Fruit fly (Drosophila melanogaster) whole organism, embryonic: ENCODE measurements around the gene CG7407.

Experiments used
- CG10431 ChIP-seq: fragments of 200-800 bp; sonication (Bioruptor generic); optimal IDR thresholded peaks from 3 replicates; lab custom pipeline; 2018; ENCODE audit warnings: missing biosample characterization, mild to moderate bottlenecking, missing genetic modification characterization
- CG11398 ChIP-seq: fragments of 200-800 bp; sonication (Bioruptor generic); optimal IDR thresholded peaks from 2 replicates; lab custom pipeline; 2016; ENCODE audit warnings: missing biosample characterization, missing genetic modification characterization
- CG11504 ChIP-seq: fragments of 200-800 bp; sonication (Bioruptor generic); optimal IDR thresholded peaks from 3 replicates; lab custom pipeline; 2019; ENCODE audit warnings: missing biosample characterization, mild to moderate bottlenecking, missing genetic modification characterization, moderate library complexity
- CG11723 ChIP-seq: fragments of 200-800 bp; sonication (Bioruptor generic); optimal IDR thresholded peaks from 2 replicates; lab custom pipeline; 2017; ENCODE audit warnings: missing biosample characterization, mild to moderate bottlenecking, missing genetic modification characterization
- CG12104 ChIP-seq: fragments of 200-800 bp; sonication (Bioruptor generic); optimal IDR thresholded peaks from 3 replicates; lab custom pipeline; 2016; ENCODE audit warnings: missing biosample characterization, missing genetic modification characterization
- CG12219 ChIP-seq: fragments of 200-800 bp; sonication (Bioruptor generic); optimal IDR thresholded peaks from 3 replicates; lab custom pipeline; 2018; ENCODE audit warnings: missing biosample characterization, mild to moderate bottlenecking, missing genetic modification characterization
- CG14710 ChIP-seq: fragments of 200-800 bp; sonication (Bioruptor generic); optimal IDR thresholded peaks from 3 replicates; lab custom pipeline; 2019; ENCODE audit warnings: missing biosample characterization, mild to moderate bottlenecking, missing genetic modification characterization, moderate library complexity
- CG14965 ChIP-seq: fragments of 200-800 bp; sonication (Bioruptor generic); optimal IDR thresholded peaks from 2 replicates; lab custom pipeline; 2016; ENCODE audit warnings: missing biosample characterization, missing genetic modification characterization, borderline replicate concordance
- CG17361 ChIP-seq: fragments of 200-800 bp; sonication (Bioruptor generic); IDR thresholded peaks from 3 replicates; pipeline ENCODE4 v1.3.6; 2022; ENCODE audit warnings: missing biosample characterization, missing genetic modification characterization
- CG17829 ChIP-seq: fragments of 200-800 bp; optimal IDR thresholded peaks from 2 replicates; lab custom pipeline; 2019; ENCODE audit warnings: missing biosample characterization, mild to moderate bottlenecking, missing genetic modification characterization, moderate library complexity
- CG17912 ChIP-seq: fragments of 200-800 bp; sonication (Bioruptor generic); optimal IDR thresholded peaks from 2 replicates; lab custom pipeline; 2018; ENCODE audit warnings: missing biosample characterization, mild to moderate bottlenecking, missing genetic modification characterization
- CG18764 ChIP-seq: fragments of 200-800 bp; sonication (Bioruptor generic); optimal IDR thresholded peaks from 3 replicates; lab custom pipeline; 2016; ENCODE audit warnings: missing biosample characterization, missing genetic modification characterization
- CG2120 ChIP-seq: fragments of 200-800 bp; sonication (Bioruptor generic); optimal IDR thresholded peaks from 3 replicates; lab custom pipeline; 2016; ENCODE audit warnings: missing biosample characterization, missing genetic modification characterization
- CG30403 ChIP-seq: fragments of 200-800 bp; sonication (Bioruptor generic); optimal IDR thresholded peaks from 3 replicates; lab custom pipeline; 2016; ENCODE audit warnings: missing biosample characterization, missing genetic modification characterization
- CG33213 ChIP-seq: fragments of 200-800 bp; sonication (Bioruptor generic); optimal IDR thresholded peaks from 3 replicates; lab custom pipeline; 2016; ENCODE audit warnings: missing biosample characterization, missing genetic modification characterization
- CG4328 ChIP-seq: fragments of 200-800 bp; sonication (Bioruptor generic); optimal IDR thresholded peaks from 3 replicates; lab custom pipeline; 2017; ENCODE audit warnings: missing biosample characterization, missing genetic modification reagents, missing genetic modification characterization
- CG4404 ChIP-seq: fragments of 200-800 bp; sonication (Bioruptor generic); IDR thresholded peaks from 2 replicates; pipeline ENCODE4 v1.3.6; 2022; ENCODE audit warnings: missing biosample characterization, missing genetic modification characterization
- CG6689 ChIP-seq: fragments of 200-800 bp; sonication (Bioruptor generic); IDR thresholded peaks from 2 replicates; pipeline ENCODE4 v1.3.6; 2022; ENCODE audit warnings: missing biosample characterization, missing genetic modification characterization
- CG8089 ChIP-seq: fragments of 200-800 bp; sonication (Bioruptor generic); optimal IDR thresholded peaks from 3 replicates; lab custom pipeline; 2016; ENCODE audit warnings: missing biosample characterization, missing genetic modification characterization
- CG9609 ChIP-seq: fragments of 200-800 bp; sonication (Bioruptor generic); optimal IDR thresholded peaks from 3 replicates; lab custom pipeline; 2016; ENCODE audit warnings: missing biosample characterization, missing genetic modification characterization
- CG9876 ChIP-seq: fragments of 200-800 bp; sonication (Bioruptor generic); optimal IDR thresholded peaks from 2 replicates; lab custom pipeline; 2016; ENCODE audit warnings: missing biosample characterization, missing genetic modification characterization
- D19A ChIP-seq: fragments of 200-800 bp; optimal IDR thresholded peaks from 3 replicates; lab custom pipeline; 2019; ENCODE audit warnings: missing biosample characterization, mild to moderate bottlenecking, missing genetic modification characterization, moderate library complexity
- Doc2 ChIP-seq: fragments of 200-800 bp; sonication (Bioruptor generic); IDR thresholded peaks from 2 replicates; pipeline ENCODE4 v1.3.6; 2022; ENCODE audit warnings: missing biosample characterization, missing genetic modification characterization
- Fer3 ChIP-seq: fragments of 200-800 bp; sonication (Bioruptor generic); optimal IDR thresholded peaks from 2 replicates; lab custom pipeline; 2018; ENCODE audit warnings: missing biosample characterization, mild to moderate bottlenecking, missing genetic modification characterization, moderate library complexity
- HLH3B ChIP-seq: fragments of 200-800 bp; sonication (Bioruptor generic); IDR thresholded peaks from 2 replicates; pipeline ENCODE4 v1.3.6; 2022; ENCODE audit warnings: missing biosample characterization, missing genetic modification characterization
- Hr78 ChIP-seq, 2 experiments: fragments of 200-800 bp in 1 of 2; fragments of >200 bp in 1 of 2; sonication (Bioruptor generic) in 1 of 2; optimal IDR thresholded peaks; 2 replicates each; lab custom pipeline; 2017 to 2019; ENCODE audit warnings: missing biosample characterization in 2 of 2, missing genetic modification characterization in 2 of 2, mild to moderate bottlenecking in 1 of 2, moderate library complexity in 1 of 2
- Mes4 ChIP-seq: fragments of 200-800 bp; sonication (Bioruptor generic); optimal IDR thresholded peaks from 2 replicates; lab custom pipeline; 2016; ENCODE audit warnings: missing biosample characterization, missing genetic modification characterization
- Neu2 ChIP-seq: fragments of 200-800 bp; sonication (Bioruptor generic); optimal IDR thresholded peaks from 3 replicates; lab custom pipeline; 2016; ENCODE audit warnings: missing biosample characterization, missing genetic modification characterization, borderline replicate concordance
- NfI ChIP-seq: fragments of 200-800 bp; sonication (Bioruptor generic); optimal IDR thresholded peaks from 3 replicates; lab custom pipeline; 2018; ENCODE audit warnings: missing biosample characterization, mild to moderate bottlenecking, missing genetic modification characterization, moderate library complexity
- Ssrp ChIP-seq: fragments of 200-800 bp; sonication (Bioruptor generic); optimal IDR thresholded peaks from 2 replicates; lab custom pipeline; 2018; ENCODE audit warnings: missing biosample characterization, mild to moderate bottlenecking, missing genetic modification characterization, moderate library complexity
- Taf1 ChIP-seq: fragments of 200-800 bp; sonication (Bioruptor generic); IDR thresholded peaks from 2 replicates; pipeline ENCODE4 v1.3.6; 2022; ENCODE audit warnings: missing biosample characterization, missing genetic modification characterization
- aop ChIP-seq: fragments of 200-800 bp; sonication (Bioruptor generic); IDR thresholded peaks from 2 replicates; pipeline ENCODE4 v1.3.6; 2022; ENCODE audit warnings: missing biosample characterization, missing genetic modification characterization
- bigmax ChIP-seq: fragments of 200-800 bp; sonication (Bioruptor generic); optimal IDR thresholded peaks from 2 replicates; lab custom pipeline; 2018; ENCODE audit warnings: missing biosample characterization, mild to moderate bottlenecking, missing genetic modification characterization
- crc ChIP-seq: fragments of 200-800 bp; sonication (Bioruptor generic); optimal IDR thresholded peaks from 2 replicates; lab custom pipeline; 2016; ENCODE audit warnings: missing biosample characterization, missing genetic modification characterization
- danr ChIP-seq: fragments of 200-800 bp; sonication (Bioruptor generic); IDR thresholded peaks from 2 replicates; pipeline ENCODE4 v1.3.6; 2022; ENCODE audit warnings: missing biosample characterization, missing genetic modification characterization
- dmrt99B ChIP-seq: fragments of 200-800 bp; sonication (Bioruptor generic); optimal IDR thresholded peaks from 2 replicates; lab custom pipeline; 2018; ENCODE audit warnings: missing biosample characterization, mild to moderate bottlenecking, missing genetic modification characterization, moderate library complexity
- eyg ChIP-seq: fragments of 200-800 bp; sonication (Bioruptor generic); optimal IDR thresholded peaks from 3 replicates; lab custom pipeline; 2016; ENCODE audit warnings: missing biosample characterization, missing genetic modification characterization
- fd96Cb ChIP-seq: fragments of 200-800 bp; sonication (Bioruptor generic); optimal IDR thresholded peaks from 2 replicates; lab custom pipeline; 2018; ENCODE audit warnings: missing biosample characterization, mild to moderate bottlenecking, missing genetic modification characterization, moderate library complexity
- fu2 ChIP-seq: fragments of 200-800 bp; sonication (Bioruptor generic); optimal IDR thresholded peaks from 2 replicates; lab custom pipeline; 2016; ENCODE audit warnings: missing biosample characterization, missing genetic modification characterization
- hbn ChIP-seq: fragments of 200-800 bp; sonication (Bioruptor generic); IDR thresholded peaks from 2 replicates; pipeline ENCODE4 v1.3.6; 2022; ENCODE audit warnings: missing biosample characterization, missing genetic modification characterization; ENCODE audit not compliant: partially characterized antibody
- her ChIP-seq: fragments of 200-800 bp; sonication (Bioruptor generic); optimal IDR thresholded peaks from 2 replicates; lab custom pipeline; 2016; ENCODE audit warnings: missing biosample characterization, missing genetic modification characterization
- hth ChIP-seq: fragments of >200 bp; optimal IDR thresholded peaks from 2 replicates; lab custom pipeline; 2017; ENCODE audit warnings: inconsistent platforms
- p53 ChIP-seq: fragments of 200-800 bp; sonication (Bioruptor generic); optimal IDR thresholded peaks from 2 replicates; lab custom pipeline; 2016; ENCODE audit warnings: missing biosample characterization, missing genetic modification characterization
- pho ChIP-seq: fragments of 200-800 bp; sonication (Bioruptor generic); optimal IDR thresholded peaks from 2 replicates; lab custom pipeline; 2016; ENCODE audit warnings: missing biosample characterization, missing genetic modification characterization
- pita ChIP-seq: fragments of 200-800 bp; sonication (Bioruptor generic); optimal IDR thresholded peaks from 2 replicates; lab custom pipeline; 2017; ENCODE audit warnings: missing biosample characterization, mild to moderate bottlenecking, missing genetic modification characterization
- pnt ChIP-seq: fragments of 200-800 bp; sonication (Bioruptor generic); optimal IDR thresholded peaks from 3 replicates; lab custom pipeline; 2016; ENCODE audit warnings: missing biosample characterization, missing genetic modification characterization
- pzg ChIP-seq: fragments of 200-800 bp; sonication (Bioruptor generic); optimal IDR thresholded peaks from 3 replicates; lab custom pipeline; 2018; ENCODE audit warnings: missing biosample characterization, mild to moderate bottlenecking, missing genetic modification characterization, moderate library complexity
- yki ChIP-seq: fragments of >200 bp; optimal IDR thresholded peaks from 3 replicates; lab custom pipeline; 2018
- zfh1 ChIP-seq: fragments of 200-800 bp; sonication (Bioruptor generic); IDR thresholded peaks from 3 replicates; pipeline ENCODE4 v1.3.6; 2022; ENCODE audit warnings: missing biosample characterization, missing genetic modification characterization

The CG7407 gene

DNA sequence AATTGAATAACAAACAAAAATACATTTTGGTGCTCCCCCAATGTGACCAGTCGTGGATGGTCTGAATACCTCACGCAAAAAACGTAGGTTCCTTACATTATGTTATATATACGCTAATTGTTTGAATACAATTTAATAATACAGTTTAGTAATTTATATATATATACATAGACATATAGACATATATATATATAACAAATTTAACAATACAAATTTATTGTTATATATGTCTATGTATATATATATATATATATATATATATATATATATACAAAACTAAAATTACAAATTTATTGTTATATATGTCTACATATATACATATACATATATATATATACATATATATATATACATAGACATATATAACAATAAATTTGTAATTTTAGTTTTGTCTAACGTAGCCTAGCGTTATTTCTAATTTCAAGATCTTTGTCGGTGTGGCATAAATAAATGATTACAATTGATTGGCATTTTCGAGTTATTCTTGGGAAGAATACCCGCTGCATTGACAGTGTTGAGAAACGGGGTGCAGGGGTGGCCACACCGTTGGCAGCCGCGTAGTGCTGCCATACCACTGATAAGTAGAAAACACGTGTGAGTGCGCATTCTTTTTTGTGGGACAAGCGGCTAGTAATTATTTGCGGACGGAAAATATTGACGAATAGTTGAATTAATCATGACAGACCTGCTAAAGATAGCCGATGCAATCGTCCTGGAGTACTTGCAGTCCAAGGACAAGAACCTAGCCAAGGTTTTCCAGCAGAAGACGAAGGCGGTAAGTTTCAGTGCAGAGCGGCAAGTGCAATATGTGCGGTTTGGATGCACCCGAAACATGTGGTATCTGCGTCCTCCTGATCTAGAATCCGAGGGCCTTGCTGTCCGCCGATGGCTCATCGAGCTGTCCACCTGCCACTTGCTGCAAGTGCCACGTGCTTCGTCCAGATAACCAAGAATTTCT is 9.2 kb downstream of the CG7407 start, which contains the start of the genes CG7148 and Nopp140 (continued):
- TF ChIP-seq CG12219 (GFP tag; lab: Kevin White, UChicago) (peak; percentile 3), yki (no peak), CG11723 (GFP tag; lab: Kevin White, UChicago) (peak; percentile 38), crc (GFP tag; lab: Kevin White, UChicago) (peak; percentile 12), pita (GFP tag; lab: Kevin White, UChicago) (no peak), bigmax (no peak), pnt (peak; percentile 30), danr (GFP tag; lab: Robert Waterston, UW) (no peak), CG11504 (tag; lab: Kevin White, UChicago) (no peak), her (peak; percentile 68), Mes4 (GFP tag; lab: Kevin White, UChicago) (peak; percentile 13), CG30403 (GFP tag; lab: Kevin White, UChicago) (peak; percentile 68), D19A (peak; percentile 62), zfh1 (GFP tag; lab: Robert Waterston, UW) (peak; percentile 71; the same call in 2 of the 3 replicates), Neu2 (GFP tag; lab: Kevin White, UChicago) (no peak), CG4328 (peak; percentile 1), Taf1 (peak; percentile 27; the same call in 1 of the 2 replicates), NfI (GFP tag; lab: Kevin White, UChicago) (peak; percentile 81), CG33213 (GFP tag; lab: Kevin White, UChicago) (peak; percentile 66), fd96Cb (tag; lab: Kevin White, UChicago) (peak; percentile 38), fu2 (peak; percentile 68), CG9876 (GFP tag; lab: Kevin White, UChicago) (peak; percentile 57), HLH3B (GFP tag; lab: Robert Waterston, UW) (peak; percentile 41; the same call in 1 of the 2 replicates), hbn (GFP tag; lab: Robert Waterston, UW) (no peak), Hr78 (GFP tag; optimal IDR thresholded peaks at IDR 0.05; lab: Kevin White, UChicago) (no peak), CG17829 (tag; lab: Kevin White, UChicago) (peak; percentile 61), CG18764 (GFP tag; lab: Kevin White, UChicago) (peak; percentile 49), CG11398 (peak; percentile 32), CG17361 (peak; percentile 47; the same call in 1 of the 3 replicates), hth (lab: Kevin White, UChicago) (no peak), aop (GFP tag; lab: Robert Waterston, UW) (no peak), CG14965 (no peak), CG2120 (GFP tag; lab: Kevin White, UChicago) (peak; percentile 81), dmrt99B (tag; lab: Kevin White, UChicago) (no peak), CG10431 (no peak), p53 (GFP tag; lab: Kevin White, UChicago) (peak; percentile 40), pho (GFP tag; lab: Kevin White, UChicago) (peak; percentile 71), CG9609 (GFP tag; lab: Kevin White, UChicago) (peak; percentile 76), CG17912 (GFP tag; lab: Kevin White, UChicago) (peak; percentile 78), CG4404 (0 out of 2 replicates have a peak, but pooled peaks have one; percentile 11), CG12104 (GFP tag; lab: Kevin White, UChicago) (no peak), Fer3 (tag; lab: Kevin White, UChicago) (peak; percentile 67), CG6689 (GFP tag; lab: Robert Waterston, UW) (0 out of 2 replicates have a peak, but pooled peaks have one; percentile 20), eyg (peak; percentile 10), Ssrp (peak; percentile 49), Doc2 (GFP tag; lab: Robert Waterston, UW) (no peak), CG8089 (GFP tag; lab: Kevin White, UChicago) (peak; percentile 67), CG14710 (tag; lab: Kevin White, UChicago) (peak; percentile 73), pzg (GFP tag; lab: Kevin White, UChicago) (peak; percentile 91)
